Fruit fly (Drosophila melanogaster) whole organism: ENCODE results near the gene Lk.

Experiments
- CG8478 ChIP-seq: fragments of >200 bp; optimal IDR thresholded peaks from 2 replicates; lab custom pipeline; 2018; ENCODE audit warnings: inconsistent platforms
- usp ChIP-seq: fragments of >200 bp; optimal IDR thresholded peaks from 2 replicates; lab custom pipeline; 2017; ENCODE audit warnings: missing biosample characterization, missing genetic modification characterization, mixed read lengths

- TF ChIP-seq CG8478 (no peak), usp (GFP tag; lab: Kevin White, UChicago) (no peak)
Measured at dm6 chr3L:14575974-14576373, 15.4 kb upstream of the Lk start.
